Fruit fly (Drosophila melanogaster): Measurements from ENCODE around the gene Nlg3.

Nlg3 gene

dm6 chr3R:7667843-7668242, 28.6 kb upstream of the Nlg3 start:
- TF ChIP-seq lmd (GFP tag; IDR thresholded peaks at IDR 0.05) (0 out of 2 replicates have a peak, but pooled peaks have one; percentile 15), hb (GFP tag; IDR thresholded peaks at IDR 0.05; ENCODE audit: partially characterized antibody) (0 out of 3 replicates have a peak, but pooled peaks have one; percentile 22), Sox102F (GFP tag; optimal IDR thresholded peaks at IDR 0.05) (peak; percentile 2), wor (GFP tag; IDR thresholded peaks at IDR 0.05) (0 out of 2 replicates have a peak, but pooled peaks have one; percentile 11), sens (GFP tag) (peak; percentile 10), cwo (GFP tag; optimal IDR thresholded peaks at IDR 0.05) (no peak), CG18599 (GFP tag; optimal IDR thresholded peaks at IDR 0.05) (peak; percentile 3), HLH3B (GFP tag; IDR thresholded peaks at IDR 0.05) (no peak), Ets65A (GFP tag) (peak; percentile 91), CG10979 (tag; optimal IDR thresholded peaks at IDR 0.05) (no peak)

dm6 chr3R:7657947-7658346, 18.7 kb upstream of the Nlg3 start, which contains the start of gene Nlg1:
Nlg1 (plus strand) TSS chr3R:7658247.
- TF ChIP-seq CG3163 (GFP tag; optimal IDR thresholded peaks at IDR 0.05) (peak; percentile 62), CG7963 (GFP tag; IDR thresholded peaks at IDR 0.05; ENCODE audit: partially characterized antibody) (no peak), CG12769 (tag; optimal IDR thresholded peaks at IDR 0.05) (peak; percentile 81)

dm6 chr3R:7650965-7651364, 11.7 kb upstream of the Nlg3 start:
- TF ChIP-seq bsh (GFP tag; optimal IDR thresholded peaks at IDR 0.05) (peak in 1 of 2 experiments; percentile 33), gro (GFP tag; optimal IDR thresholded peaks at IDR 0.05) (no peak), Drgx (GFP tag; IDR thresholded peaks at IDR 0.05) (0 out of 2 replicates have a peak, but pooled peaks have one; percentile 25), lmd (GFP tag; IDR thresholded peaks at IDR 0.05) (0 out of 2 replicates have a peak, but pooled peaks have one; percentile 9), repo (GFP tag; optimal IDR thresholded peaks at IDR 0.05) (no peak), CG4282 (GFP tag; optimal IDR thresholded peaks at IDR 0.05) (no peak), gem (tag; optimal IDR thresholded peaks at IDR 0.05) (peak; percentile 35), Ets65A (GFP tag) (peak; percentile 22), rib (GFP tag; IDR thresholded peaks at IDR 0.05) (no peak)

dm6 chr3R:7645909-7646609, 6.8 kb upstream of the Nlg3 start:
- TF ChIP-seq CG8281 (tag; optimal IDR thresholded peaks at IDR 0.05) (no peak), sr (GFP tag; IDR thresholded peaks at IDR 0.05) (no peak), Blimp-1 (GFP tag; optimal IDR thresholded peaks at IDR 0.05) (peak; percentile 50), en (GFP tag; optimal IDR thresholded peaks at IDR 0.05) (no peak), sd (tag; optimal IDR thresholded peaks at IDR 0.05) (no peak), gcm2 (GFP tag; optimal IDR thresholded peaks at IDR 0.05) (no peak), CoRest (tag; optimal IDR thresholded peaks at IDR 0.05) (peak; percentile 37), CG8089 (GFP tag; optimal IDR thresholded peaks at IDR 0.05) (no peak), chif (GFP tag; optimal IDR thresholded peaks at IDR 0.05) (peak in 1 of 2 experiments; percentile 31), nerfin-2 (GFP tag; IDR thresholded peaks at IDR 0.05; ENCODE audit: partially characterized antibody) (no peak), Gsc (GFP tag; IDR thresholded peaks at IDR 0.05) (no peak), CG7839 (tag; optimal IDR thresholded peaks at IDR 0.05) (peak; percentile 46), CG18599 (GFP tag; optimal IDR thresholded peaks at IDR 0.05) (peak; percentile 49), HLH54F (GFP tag; optimal IDR thresholded peaks at IDR 0.05) (no peak), Lim3 (GFP tag; IDR thresholded peaks at IDR 0.05) (no peak), psq (GFP tag; optimal IDR thresholded peaks at IDR 0.05) (no peak), Sox100B (GFP tag; optimal IDR thresholded peaks at IDR 0.05) (peak; percentile 34), kay (GFP tag; optimal IDR thresholded peaks at IDR 0.05) (no peak), CG7372 (GFP tag; IDR thresholded peaks at IDR 0.05) (no peak), toy (GFP tag; IDR thresholded peaks at IDR 0.05) (no peak), CG31365 (tag; optimal IDR thresholded peaks at IDR 0.05) (no peak), Trl (optimal IDR thresholded peaks at IDR 0.05) (no peak), Trl (GFP tag; optimal IDR thresholded peaks at IDR 0.05) (no peak), Hr78 (GFP tag; optimal IDR thresholded peaks at IDR 0.05) (no peak), CG15269 (tag; optimal IDR thresholded peaks at IDR 0.05) (no peak), Elba2 (GFP tag; optimal IDR thresholded peaks at IDR 0.05) (no peak)

Data from whole organism, embryonic.